Worm (Caenorhabditis elegans): ENCODE data around the gene npp-15.

ce11 chrIII:7977224-7977623 is 48.4 kb downstream of the npp-15 start:
- TF ChIP-seq flt-1 (GFP tag; IDR thresholded peaks at IDR 0.05): no peak
- no peak for TF ChIP-seq cog-1 (tag; optimal IDR thresholded peaks at IDR 0.05)
- TF ChIP-seq ztf-23 (GFP tag; IDR thresholded peaks at IDR 0.05): no peak
- no peak for TF ChIP-seq med-1 (GFP tag; optimal IDR thresholded peaks at IDR 0.05; ENCODE audit: insufficient read depth)
- TF ChIP-seq klf-2 (GFP tag; conservative IDR thresholded peaks at IDR 0.05): no peak
- TF ChIP-seq ztf-29 (GFP tag; IDR thresholded peaks at IDR 0.05): no peak
- no peak for TF ChIP-seq T22C8.4 (GFP tag; IDR thresholded peaks at IDR 0.05)
- TF ChIP-seq tab-1 (GFP tag; IDR thresholded peaks at IDR 0.05): no peak
